Fruit fly (Drosophila melanogaster) whole organism, embryonic: ENCODE results near the gene CG7896.

Experiments
- CG10979 ChIP-seq: fragments of 200-800 bp; sonication (Bioruptor generic); optimal IDR thresholded peaks from 2 replicates; lab custom pipeline; 2018; ENCODE audit warnings: missing biosample characterization, mild to moderate bottlenecking, missing genetic modification characterization, moderate library complexity
- CG11723 ChIP-seq: fragments of 200-800 bp; sonication (Bioruptor generic); optimal IDR thresholded peaks from 2 replicates; lab custom pipeline; 2017; ENCODE audit warnings: missing biosample characterization, mild to moderate bottlenecking, missing genetic modification characterization
- CG12299 ChIP-seq: fragments of 200-800 bp; sonication (Bioruptor generic); optimal IDR thresholded peaks from 2 replicates; lab custom pipeline; 2018; ENCODE audit warnings: missing biosample characterization, mild to moderate bottlenecking, missing genetic modification characterization
- CG12659 ChIP-seq: fragments of 200-800 bp; sonication (Bioruptor generic); optimal IDR thresholded peaks from 3 replicates; lab custom pipeline; 2017; ENCODE audit warnings: mild to moderate bottlenecking, missing biosample characterization, missing genetic modification reagents, missing genetic modification characterization
- CG14965 ChIP-seq: fragments of 200-800 bp; sonication (Bioruptor generic); optimal IDR thresholded peaks from 2 replicates; lab custom pipeline; 2016; ENCODE audit warnings: missing biosample characterization, missing genetic modification characterization, borderline replicate concordance
- CG15696 ChIP-seq: fragments of 200-800 bp; sonication (Bioruptor generic); optimal IDR thresholded peaks from 2 replicates; lab custom pipeline; 2019; ENCODE audit warnings: missing biosample characterization, mild to moderate bottlenecking, missing genetic modification characterization, moderate library complexity
- CG16863 ChIP-seq: fragments of 200-800 bp; sonication (Bioruptor generic); optimal IDR thresholded peaks from 3 replicates; lab custom pipeline; 2016; ENCODE audit warnings: missing biosample characterization, missing genetic modification characterization
- CG1792 ChIP-seq: fragments of 200-800 bp; sonication (Bioruptor generic); optimal IDR thresholded peaks from 2 replicates; lab custom pipeline; 2016; ENCODE audit warnings: missing biosample characterization, missing genetic modification characterization
- CG18599 ChIP-seq: fragments of 200-800 bp; sonication (Bioruptor generic); optimal IDR thresholded peaks from 3 replicates; lab custom pipeline; 2017; ENCODE audit warnings: missing biosample characterization, missing genetic modification characterization, mild to moderate bottlenecking, moderate library complexity, missing genetic modification reagents
- CG31365 ChIP-seq: fragments of 200-800 bp; sonication (Bioruptor generic); optimal IDR thresholded peaks from 2 replicates; lab custom pipeline; 2018; ENCODE audit warnings: missing biosample characterization, mild to moderate bottlenecking, missing genetic modification characterization
- CG32772 ChIP-seq: fragments of 200-800 bp; sonication (Bioruptor generic); IDR thresholded peaks from 2 replicates; pipeline ENCODE4 v1.3.6; 2022; ENCODE audit warnings: missing biosample characterization, missing genetic modification characterization
- CG3838 ChIP-seq: fragments of 200-800 bp; sonication (Bioruptor generic); optimal IDR thresholded peaks from 3 replicates; lab custom pipeline; 2016; ENCODE audit warnings: missing biosample characterization, missing genetic modification characterization
- CG4404 ChIP-seq: fragments of 200-800 bp; sonication (Bioruptor generic); IDR thresholded peaks from 2 replicates; pipeline ENCODE4 v1.3.6; 2022; ENCODE audit warnings: missing biosample characterization, missing genetic modification characterization
- CG4707 ChIP-seq: fragments of 200-800 bp; sonication (Bioruptor generic); optimal IDR thresholded peaks from 2 replicates; lab custom pipeline; 2018; ENCODE audit warnings: missing biosample characterization, mild to moderate bottlenecking, missing genetic modification characterization, moderate library complexity
- CG6765 ChIP-seq: fragments of 200-800 bp; sonication (Bioruptor generic); optimal IDR thresholded peaks from 3 replicates; lab custom pipeline; 2017; ENCODE audit warnings: missing biosample characterization, mild to moderate bottlenecking, missing genetic modification characterization
- CG7271 ChIP-seq: fragments of 200-800 bp; sonication (Bioruptor generic); optimal IDR thresholded peaks from 2 replicates; lab custom pipeline; 2018; ENCODE audit warnings: missing biosample characterization, mild to moderate bottlenecking, missing genetic modification characterization, moderate library complexity
- CG9609 ChIP-seq: fragments of 200-800 bp; sonication (Bioruptor generic); optimal IDR thresholded peaks from 3 replicates; lab custom pipeline; 2016; ENCODE audit warnings: missing biosample characterization, missing genetic modification characterization
- CoRest ChIP-seq: fragments of 200-800 bp; sonication (Bioruptor generic); optimal IDR thresholded peaks from 3 replicates; lab custom pipeline; 2018; ENCODE audit warnings: missing biosample characterization, mild to moderate bottlenecking, missing genetic modification characterization, moderate library complexity
- Dfd ChIP-seq, 2 experiments: fragments of >200 bp; optimal IDR thresholded peaks; 2 replicates each; lab custom pipeline; 2017; ENCODE audit warnings: missing biosample characterization in 2 of 2, missing genetic modification characterization in 2 of 2
- Doc3 ChIP-seq: fragments of 200-800 bp; sonication (Bioruptor generic); IDR thresholded peaks from 3 replicates; pipeline ENCODE4 v1.3.6; 2022; ENCODE audit warnings: missing biosample characterization, missing genetic modification characterization; ENCODE audit not compliant: partially characterized antibody
- Dp ChIP-seq: fragments of 200-800 bp; sonication (Bioruptor generic); optimal IDR thresholded peaks from 2 replicates; lab custom pipeline; 2018; ENCODE audit warnings: missing biosample characterization, mild to moderate bottlenecking, missing genetic modification characterization, moderate library complexity
- Fer2 ChIP-seq: fragments of 200-800 bp; sonication (Bioruptor generic); optimal IDR thresholded peaks from 2 replicates; lab custom pipeline; 2018; ENCODE audit warnings: missing biosample characterization, mild to moderate bottlenecking, missing genetic modification characterization, moderate library complexity
- Kr ChIP-seq: fragments of 200-800 bp; sonication (Bioruptor generic); optimal IDR thresholded peaks from 2 replicates; lab custom pipeline; 2017; ENCODE audit warnings: missing biosample characterization, mild to moderate bottlenecking, missing genetic modification characterization
- Lhr ChIP-seq: fragments of 200-800 bp; sonication (Bioruptor generic); optimal IDR thresholded peaks from 3 replicates; lab custom pipeline; 2017; ENCODE audit warnings: mild to moderate bottlenecking, missing biosample characterization, missing genetic modification reagents, missing genetic modification characterization
- Lpt ChIP-seq: fragments of >200 bp; optimal IDR thresholded peaks from 2 replicates; lab custom pipeline; 2018; ENCODE audit warnings: missing biosample characterization, missing genetic modification characterization
- Mes4 ChIP-seq: fragments of 200-800 bp; sonication (Bioruptor generic); optimal IDR thresholded peaks from 2 replicates; lab custom pipeline; 2016; ENCODE audit warnings: missing biosample characterization, missing genetic modification characterization
- Taf1 ChIP-seq: fragments of 200-800 bp; sonication (Bioruptor generic); IDR thresholded peaks from 2 replicates; pipeline ENCODE4 v1.3.6; 2022; ENCODE audit warnings: missing biosample characterization, missing genetic modification characterization
- Usf ChIP-seq: fragments of 200-800 bp; sonication (Bioruptor generic); optimal IDR thresholded peaks from 2 replicates; lab custom pipeline; 2017; ENCODE audit warnings: missing genotype, missing biosample characterization, missing genetic modification characterization
- Xrp1 ChIP-seq: fragments of 200-800 bp; sonication (Bioruptor generic); IDR thresholded peaks from 2 replicates; pipeline ENCODE4 v1.3.6; 2022; ENCODE audit warnings: missing biosample characterization, missing genetic modification characterization
- ac ChIP-seq: fragments of 200-800 bp; sonication (Bioruptor generic); optimal IDR thresholded peaks from 3 replicates; lab custom pipeline; 2017; ENCODE audit warnings: missing biosample characterization, mild to moderate bottlenecking, missing genetic modification characterization
- ara ChIP-seq: fragments of 200-800 bp; sonication (Bioruptor generic); IDR thresholded peaks from 2 replicates; pipeline ENCODE4 v1.3.6; 2022; ENCODE audit warnings: missing biosample characterization, missing genetic modification characterization
- bigmax ChIP-seq: fragments of 200-800 bp; sonication (Bioruptor generic); optimal IDR thresholded peaks from 2 replicates; lab custom pipeline; 2018; ENCODE audit warnings: missing biosample characterization, mild to moderate bottlenecking, missing genetic modification characterization
- ci ChIP-seq: fragments of 200-800 bp; sonication (Bioruptor generic); IDR thresholded peaks from 3 replicates; pipeline ENCODE4 v1.3.6; 2022; ENCODE audit warnings: missing biosample characterization, missing genetic modification characterization
- ewg ChIP-seq: fragments of 200-800 bp; sonication (Bioruptor generic); optimal IDR thresholded peaks from 3 replicates; lab custom pipeline; 2017; ENCODE audit warnings: mild to moderate bottlenecking, missing biosample characterization, missing genetic modification reagents, missing genetic modification characterization
- exex ChIP-seq: fragments of 200-800 bp; sonication (Bioruptor generic); optimal IDR thresholded peaks from 4 replicates; lab custom pipeline; 2018; ENCODE audit warnings: missing biosample characterization, mild to moderate bottlenecking, missing genetic modification characterization, moderate library complexity
- eyg ChIP-seq: fragments of 200-800 bp; sonication (Bioruptor generic); optimal IDR thresholded peaks from 3 replicates; lab custom pipeline; 2016; ENCODE audit warnings: missing biosample characterization, missing genetic modification characterization
- gsb ChIP-seq: fragments of 200-800 bp; sonication (Bioruptor generic); IDR thresholded peaks from 2 replicates; pipeline ENCODE4 v1.3.6; 2022; ENCODE audit warnings: missing biosample characterization, missing genetic modification characterization
- ind ChIP-seq: fragments of 200-800 bp; sonication (Bioruptor generic); optimal IDR thresholded peaks from 3 replicates; lab custom pipeline; 2016; ENCODE audit warnings: missing biosample characterization, missing genetic modification characterization
- inv ChIP-seq: fragments of 200-800 bp; sonication (Bioruptor generic); IDR thresholded peaks from 2 replicates; pipeline ENCODE4 v1.3.6; 2022; ENCODE audit warnings: missing biosample characterization, missing genetic modification characterization; ENCODE audit not compliant: partially characterized antibody
- kay ChIP-seq: fragments of 200-800 bp; sonication (Bioruptor generic); optimal IDR thresholded peaks from 2 replicates; lab custom pipeline; 2016; ENCODE audit warnings: missing biosample characterization, missing genetic modification characterization
- lab ChIP-seq: fragments of 200-800 bp; sonication (Bioruptor generic); optimal IDR thresholded peaks from 3 replicates; lab custom pipeline; 2017; ENCODE audit warnings: missing biosample characterization, missing genetic modification characterization, mild to moderate bottlenecking, moderate library complexity, missing genetic modification reagents
- pb ChIP-seq: fragments of 200-800 bp; sonication (Bioruptor generic); optimal IDR thresholded peaks from 3 replicates; lab custom pipeline; 2016; ENCODE audit warnings: missing biosample characterization, missing genetic modification characterization
- pho ChIP-seq: fragments of 200-800 bp; sonication (Bioruptor generic); optimal IDR thresholded peaks from 2 replicates; lab custom pipeline; 2016; ENCODE audit warnings: missing biosample characterization, missing genetic modification characterization
- salm ChIP-seq: fragments of 200-800 bp; sonication (Bioruptor generic); optimal IDR thresholded peaks from 2 replicates; lab custom pipeline; 2018; ENCODE audit warnings: missing biosample characterization, mild to moderate bottlenecking, missing genetic modification characterization
- sna ChIP-seq: fragments of 200-800 bp; sonication (Bioruptor generic); IDR thresholded peaks from 2 replicates; pipeline ENCODE4 v1.3.6; 2022; ENCODE audit warnings: missing biosample characterization, missing genetic modification characterization; ENCODE audit not compliant: partially characterized antibody
- sob ChIP-seq: fragments of 200-800 bp; sonication (Bioruptor generic); IDR thresholded peaks from 2 replicates; pipeline ENCODE4 v1.3.6; 2022; ENCODE audit warnings: missing biosample characterization, missing genetic modification characterization
- trh ChIP-seq: fragments of 200-800 bp; sonication (Bioruptor generic); optimal IDR thresholded peaks from 2 replicates; lab custom pipeline; 2016; ENCODE audit warnings: missing biosample characterization, missing genetic modification characterization
- tup ChIP-seq: fragments of 200-800 bp; sonication (Bioruptor generic); optimal IDR thresholded peaks from 2 replicates; lab custom pipeline; 2016; ENCODE audit warnings: missing biosample characterization, mild to moderate bottlenecking, missing genetic modification characterization, moderate library complexity
- tx ChIP-seq: fragments of 200-800 bp; sonication (Bioruptor generic); optimal IDR thresholded peaks from 2 replicates; lab custom pipeline; 2016; ENCODE audit warnings: missing biosample characterization, missing genetic modification characterization
- zen2 ChIP-seq: fragments of 200-800 bp; sonication (Bioruptor generic); IDR thresholded peaks from 3 replicates; pipeline ENCODE4 v1.3.6; 2022; ENCODE audit warnings: missing biosample characterization, missing genetic modification characterization; ENCODE audit not compliant: partially characterized antibody

Gene CG7896

DNA sequence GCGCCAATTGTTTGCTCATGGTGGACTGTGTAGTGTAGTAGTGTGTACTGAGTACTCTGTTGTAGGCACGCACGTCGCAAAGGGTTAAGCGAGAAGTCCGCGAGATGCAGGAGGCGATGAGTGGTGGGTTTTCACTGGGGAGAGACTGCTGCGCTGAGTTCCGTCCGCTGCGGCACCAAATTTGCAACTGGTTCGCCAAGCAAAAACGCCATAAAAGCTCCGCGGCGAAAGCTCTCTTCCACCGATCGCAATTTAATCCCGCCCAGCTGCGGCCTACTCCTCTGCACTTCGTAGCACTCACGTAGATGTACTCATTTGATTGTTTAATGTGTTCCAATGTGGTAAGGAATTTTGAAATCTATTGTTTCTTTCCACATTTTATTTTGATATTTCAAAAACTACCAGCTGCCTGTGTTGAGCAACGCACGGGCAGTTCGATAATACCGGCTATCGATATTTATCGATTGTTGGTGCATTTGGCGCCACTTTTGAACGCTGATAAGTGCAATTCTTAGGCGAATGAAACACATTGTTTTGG, 31.8 kb downstream of the CG7896 start, which contains the start of gene CG7920 (continued):
- no peak for TF ChIP-seq bigmax (GFP tag; lab: Kevin White, UChicago)
- peak; percentile 34 for TF ChIP-seq CoRest (tag; lab: Kevin White, UChicago)
- TF ChIP-seq ara (GFP tag; lab: Robert Waterston, UW): no peak
- no peak for TF ChIP-seq CG9609 (GFP tag; lab: Kevin White, UChicago)
- TF ChIP-seq Usf (GFP tag; lab: Kevin White, UChicago): no peak
- no peak for TF ChIP-seq CG3838
- TF ChIP-seq ind (GFP tag; lab: Kevin White, UChicago): no peak
- TF ChIP-seq Dfd (GFP tag; optimal IDR thresholded peaks at IDR 0.05; lab: Kevin White, UChicago): no peak
- TF ChIP-seq kay (GFP tag; lab: Kevin White, UChicago): no peak
- TF ChIP-seq CG31365 (tag; lab: Kevin White, UChicago): no peak
- TF ChIP-seq gsb: no peak
- peak; percentile 60 for TF ChIP-seq Kr (GFP tag; lab: Kevin White, UChicago)
- no peak for TF ChIP-seq tup (GFP tag; lab: Kevin White, UChicago)
- no peak for TF ChIP-seq Fer2
- no peak for TF ChIP-seq tx (GFP tag; lab: Kevin White, UChicago)
- no peak for TF ChIP-seq CG7271 (tag; lab: Kevin White, UChicago)
- TF ChIP-seq Mes4: no peak
- TF ChIP-seq Doc3: peak; percentile 81
- TF ChIP-seq CG14965 (GFP tag; lab: Kevin White, UChicago): no peak
- TF ChIP-seq exex (tag; lab: Kevin White, UChicago): no peak
- TF ChIP-seq ewg (GFP tag; lab: Kevin White, UChicago): peak; percentile 3
- TF ChIP-seq inv (GFP tag; lab: Robert Waterston, UW): peak; percentile 46; the same call in 1 of the 2 replicates
- peak; percentile 64 for TF ChIP-seq CG12659 (GFP tag; lab: Kevin White, UChicago)
- no peak for TF ChIP-seq pb (GFP tag; lab: Kevin White, UChicago)
- TF ChIP-seq Lpt (GFP tag; lab: Kevin White, UChicago): no peak
- TF ChIP-seq sob (GFP tag; lab: Robert Waterston, UW): peak; percentile 42; the same call in 1 of the 2 replicates
- no peak for TF ChIP-seq CG32772 (GFP tag; lab: Robert Waterston, UW)
- peak; percentile 34 for TF ChIP-seq eyg (GFP tag; lab: Kevin White, UChicago)
- peak; percentile 49 for TF ChIP-seq lab (GFP tag; lab: Kevin White, UChicago)
- peak; percentile 71 for TF ChIP-seq CG18599 (GFP tag; lab: Kevin White, UChicago)
- no peak for TF ChIP-seq Xrp1 (GFP tag; lab: Robert Waterston, UW)
- TF ChIP-seq Dp (GFP tag; lab: Kevin White, UChicago): peak; percentile 99
- peak; percentile 72 for TF ChIP-seq CG6765 (GFP tag; lab: Kevin White, UChicago)
- TF ChIP-seq CG15696: no peak
- TF ChIP-seq Lhr (GFP tag; lab: Kevin White, UChicago): peak; percentile 30
- TF ChIP-seq CG16863: no peak
- no peak for TF ChIP-seq CG4404 (GFP tag; lab: Robert Waterston, UW)
- TF ChIP-seq ci (GFP tag; lab: Robert Waterston, UW): peak; percentile 48; the same call in 2 of the 3 replicates
- peak; percentile 44; the same call in 1 of the 3 replicates for TF ChIP-seq zen2
- no peak for TF ChIP-seq ac (GFP tag; lab: Kevin White, UChicago)
- TF ChIP-seq salm (tag; lab: Kevin White, UChicago): no peak
- no peak for TF ChIP-seq CG11723 (GFP tag; lab: Kevin White, UChicago)
- no peak for TF ChIP-seq CG1792 (GFP tag; lab: Kevin White, UChicago)
- no peak for TF ChIP-seq CG4707 (GFP tag; lab: Kevin White, UChicago)
- no peak for TF ChIP-seq trh (GFP tag; lab: Kevin White, UChicago)
- TF ChIP-seq CG10979 (tag; lab: Kevin White, UChicago): peak; percentile 0
- TF ChIP-seq Taf1 (GFP tag; lab: Robert Waterston, UW): no peak
- peak; percentile 46 for TF ChIP-seq pho
- peak; percentile 83 for TF ChIP-seq sna (GFP tag; lab: Robert Waterston, UW)
- peak; percentile 1 for TF ChIP-seq CG12299
